Worm (Caenorhabditis elegans) whole organism, early embryonic: ENCODE results near the gene srw-40.

Source experiments
- B0310.2 ChIP-seq: sonication (generic microtip); optimal IDR thresholded peaks from 2 replicates; lab custom pipeline; 2016; ENCODE audit warnings: mild to moderate bottlenecking, missing genetic modification characterization, missing compliant biosample characterization
- F13C5.2 ChIP-seq: sonication (generic microtip); optimal IDR thresholded peaks from 2 replicates; lab custom pipeline; 2017; ENCODE audit warnings: mild to moderate bottlenecking, missing genetic modification characterization, inconsistent platforms, missing compliant biosample characterization
- aly-1 ChIP-seq: sonication (generic microtip); optimal IDR thresholded peaks from 2 replicates; lab custom pipeline; 2016; ENCODE audit warnings: missing genetic modification characterization, missing compliant biosample characterization
- ama-1 ChIP-seq: fragments of 150-350 bp; optimal IDR thresholded peaks from 2 replicates; lab custom pipeline; 2014
- ceh-13 ChIP-seq: fragments of 200-800 bp; sonication (Bioruptor generic); optimal IDR thresholded peaks from 2 replicates; lab custom pipeline; 2018; ENCODE audit warnings: mild to moderate bottlenecking, missing genetic modification characterization, missing compliant biosample characterization
- ceh-36 ChIP-seq: sonication (generic microtip); optimal IDR thresholded peaks from 2 replicates; lab custom pipeline; 2016; ENCODE audit warnings: missing genetic modification characterization, inconsistent platforms, missing compliant biosample characterization
- ets-7 ChIP-seq: sonication (generic microtip); optimal IDR thresholded peaks from 2 replicates; lab custom pipeline; 2016; ENCODE audit warnings: missing genotype, missing genetic modification characterization, missing compliant biosample characterization
- flt-1 ChIP-seq: fragments of 200-800 bp; sonication (Bioruptor generic); IDR thresholded peaks from 2 replicates; pipeline ENCODE4 v1.3.6; 2022; ENCODE audit warnings: missing genetic modification characterization, missing compliant biosample characterization
- hmbx-1 ChIP-seq: sonication (generic microtip); optimal IDR thresholded peaks from 2 replicates; lab custom pipeline; 2016; ENCODE audit warnings: mild to moderate bottlenecking, missing genetic modification characterization, missing compliant biosample characterization
- hmg-4 ChIP-seq: fragments of 200-800 bp; sonication (Bioruptor generic); optimal IDR thresholded peaks from 2 replicates; lab custom pipeline; 2018; ENCODE audit warnings: mild to moderate bottlenecking, missing genetic modification characterization, missing compliant biosample characterization
- hnd-1 ChIP-seq: sonication (generic microtip); optimal IDR thresholded peaks from 2 replicates; lab custom pipeline; 2016; ENCODE audit warnings: missing genetic modification characterization, missing compliant biosample characterization
- pes-1 ChIP-seq: fragments of 200-800 bp; sonication (Bioruptor generic); IDR thresholded peaks from 2 replicates; pipeline ENCODE4 v1.3.6; 2022; ENCODE audit warnings: missing genetic modification reagents, missing genetic modification characterization, missing compliant biosample characterization
- scrt-1 ChIP-seq: fragments of 200-800 bp; sonication (Bioruptor generic); IDR thresholded peaks from 2 replicates; pipeline ENCODE4 v1.3.6; 2022; ENCODE audit warnings: missing genetic modification characterization, missing compliant biosample characterization
- sea-1 ChIP-seq: fragments of 200-800 bp; sonication (Bioruptor generic); conservative IDR thresholded peaks from 2 replicates; pipeline ENCODE4 v1.3.6; 2022; ENCODE audit warnings: missing genetic modification characterization, missing compliant biosample characterization
- tbx-11 ChIP-seq: fragments of 200-800 bp; sonication (Bioruptor generic); IDR thresholded peaks from 2 replicates; pipeline ENCODE4 v1.3.6; 2022; ENCODE audit warnings: missing genetic modification characterization, missing compliant biosample characterization
- tbx-37 ChIP-seq: fragments of 200-800 bp; sonication (Bioruptor generic); conservative IDR thresholded peaks from 2 replicates; pipeline ENCODE4 v1.3.6; 2022; ENCODE audit warnings: missing genetic modification reagents, missing genetic modification characterization, missing compliant biosample characterization
- tra-4 ChIP-seq: sonication (generic microtip); optimal IDR thresholded peaks from 2 replicates; lab custom pipeline; 2017; ENCODE audit warnings: missing genetic modification characterization, missing compliant biosample characterization

Gene srw-40

ce11 chrII:4316011-4316410 is at the start of gene srw-40:
srw-40 (minus strand) TSS chrII:4316111.
- TF ChIP-seq B0310.2 (no peak), hmbx-1 (tag; lab: Kevin White, UChicago) (no peak), sea-1 (GFP tag; lab: Robert Waterston, UW) (no peak), F13C5.2 (tag; lab: Kevin White, UChicago) (no peak), hmg-4 (GFP tag; lab: Kevin White, UChicago) (no peak), tbx-11 (no peak), pes-1 (no peak), ets-7 (no peak), scrt-1 (no peak), hnd-1 (no peak), ceh-36 (no peak), aly-1 (tag; lab: Kevin White, UChicago) (no peak), ceh-13 (GFP tag; lab: Kevin White, UChicago) (no peak), tbx-37 (GFP tag; lab: Robert Waterston, UW) (no peak), flt-1 (GFP tag; lab: Robert Waterston, UW) (no peak), tra-4 (no peak), ama-1 (lab: Kevin White, UChicago) (no peak)

DNA sequence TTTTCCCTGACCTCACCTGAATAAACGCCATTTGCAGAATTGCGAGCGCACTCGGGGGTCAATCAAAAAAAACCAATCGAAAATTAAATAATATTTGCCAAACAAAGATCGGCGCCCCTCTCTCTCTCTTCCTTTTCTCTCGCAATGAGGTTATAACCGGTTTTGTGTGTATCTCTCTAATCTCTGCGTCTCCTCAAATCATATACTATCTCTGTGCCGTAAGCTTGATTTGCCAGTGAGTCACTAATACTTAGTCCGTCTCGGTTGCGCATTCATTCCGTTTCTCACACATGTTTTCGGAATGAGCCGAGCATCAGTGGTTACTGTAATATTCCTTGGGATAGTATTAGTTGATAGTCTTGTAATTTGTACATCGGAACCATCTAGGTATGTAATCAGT is 46.2 kb upstream of the srw-40 start:
- TF ChIP-seq tbx-11 (no peak), ama-1 (lab: Kevin White, UChicago) (no peak), tbx-37 (GFP tag; lab: Robert Waterston, UW) (no peak), aly-1 (tag; lab: Kevin White, UChicago) (no peak), ceh-36 (no peak), F13C5.2 (tag; lab: Kevin White, UChicago) (no peak), ceh-13 (GFP tag; lab: Kevin White, UChicago) (no peak), ets-7 (no peak), hmg-4 (GFP tag; lab: Kevin White, UChicago) (no peak), hnd-1 (no peak), scrt-1 (no peak), pes-1 (no peak), sea-1 (GFP tag; lab: Robert Waterston, UW) (no peak), B0310.2 (no peak), tra-4 (no peak), flt-1 (GFP tag; lab: Robert Waterston, UW) (no peak), hmbx-1 (tag; lab: Kevin White, UChicago) (no peak)

DNA sequence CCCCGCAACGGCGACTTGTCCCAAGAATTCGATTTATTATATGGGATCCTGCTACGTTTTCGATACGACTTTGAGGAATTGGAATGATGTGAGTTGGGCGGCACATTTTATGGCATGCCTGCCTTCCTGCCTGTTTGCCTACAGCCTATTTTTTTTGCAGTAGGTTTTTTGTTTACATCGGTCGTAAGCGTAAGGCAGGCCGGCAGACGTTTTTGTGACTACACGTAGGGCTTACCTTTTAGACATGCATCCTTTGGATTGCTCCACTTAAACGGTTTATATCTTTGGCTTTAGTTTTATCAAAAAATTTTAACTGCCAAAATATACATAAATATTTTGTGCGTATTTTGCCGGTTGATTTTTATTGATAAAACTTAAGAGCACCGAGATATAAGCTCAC is 43.3 kb upstream of the srw-40 start:
- TF ChIP-seq ceh-36 = no peak
- TF ChIP-seq hnd-1 = no peak
- no peak for TF ChIP-seq ama-1 (lab: Kevin White, UChicago)
- no peak for TF ChIP-seq hmg-4 (GFP tag; lab: Kevin White, UChicago)
- TF ChIP-seq flt-1 (GFP tag; lab: Robert Waterston, UW) = no peak
- TF ChIP-seq F13C5.2 (tag; lab: Kevin White, UChicago) = no peak
- TF ChIP-seq B0310.2 = no peak
- TF ChIP-seq tbx-11 = no peak
- TF ChIP-seq pes-1 = no peak
- no peak for TF ChIP-seq scrt-1
- no peak for TF ChIP-seq hmbx-1 (tag; lab: Kevin White, UChicago)
- no peak for TF ChIP-seq tbx-37 (GFP tag; lab: Robert Waterston, UW)
- TF ChIP-seq ets-7 = no peak
- no peak for TF ChIP-seq tra-4

- TF ChIP-seq tbx-11 = no peak
- TF ChIP-seq ceh-13 (GFP tag; lab: Kevin White, UChicago) = no peak
- no peak for TF ChIP-seq pes-1
- TF ChIP-seq flt-1 (GFP tag; lab: Robert Waterston, UW) = no peak
- TF ChIP-seq F13C5.2 (tag; lab: Kevin White, UChicago) = no peak
- no peak for TF ChIP-seq ama-1 (lab: Kevin White, UChicago)
- no peak for TF ChIP-seq ets-7
- no peak for TF ChIP-seq scrt-1
- TF ChIP-seq hmg-4 (GFP tag; lab: Kevin White, UChicago) = no peak
- no peak for TF ChIP-seq tbx-37 (GFP tag; lab: Robert Waterston, UW)
- TF ChIP-seq hmbx-1 (tag; lab: Kevin White, UChicago) = no peak
- TF ChIP-seq ceh-36 = no peak
- no peak for TF ChIP-seq B0310.2
- no peak for TF ChIP-seq hnd-1
- TF ChIP-seq aly-1 (tag; lab: Kevin White, UChicago) = no peak
Measured at ce11 chrII:4358765-4359164, 42.9 kb upstream of the srw-40 start, which contains the start of gene lat-2. lat-2 (plus strand) TSS chrII:4359065.

- TF ChIP-seq F13C5.2 (tag; lab: Kevin White, UChicago) (no peak), ceh-36 (no peak), scrt-1 (no peak)
Measured at ce11 chrII:4355217-4355616, 39.3 kb upstream of the srw-40 start, which contains the start of the genes H20J04.7 and H20J04.1. H20J04.7 (minus strand) TSS chrII:4355317. H20J04.1 (plus strand) TSS chrII:4355613.

DNA sequence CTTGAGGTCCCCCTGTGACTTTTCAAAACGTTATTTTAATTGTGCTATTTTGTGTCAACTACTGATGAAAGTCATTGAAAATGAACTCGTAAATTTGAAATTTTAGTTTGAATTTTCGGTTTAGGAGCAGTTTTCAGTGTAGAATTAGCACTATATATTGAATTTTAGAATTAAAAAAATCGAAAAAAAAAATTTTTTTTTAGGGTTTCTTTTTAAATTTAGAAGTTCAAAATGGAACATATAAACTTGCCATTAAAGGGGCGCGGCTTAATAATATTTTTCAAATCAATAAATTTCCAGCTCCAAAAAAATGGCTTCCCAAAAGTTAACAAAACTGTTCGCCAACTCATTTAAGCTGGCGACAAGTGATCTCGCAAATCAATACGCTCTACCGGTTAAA is 35.0 kb upstream of the srw-40 start, which contains the start of gene H20J04.9:
Gene H20J04.9 (plus strand): TSS at position 301 of the 400 bp plus-strand sequence.
- TF ChIP-seq ceh-36 = no peak
- TF ChIP-seq B0310.2 = no peak
- no peak for TF ChIP-seq sea-1 (GFP tag; lab: Robert Waterston, UW)
- no peak for TF ChIP-seq tra-4
- no peak for TF ChIP-seq hmg-4 (GFP tag; lab: Kevin White, UChicago)
- TF ChIP-seq scrt-1 = no peak
- TF ChIP-seq ets-7 = no peak
- no peak for TF ChIP-seq flt-1 (GFP tag; lab: Robert Waterston, UW)
- no peak for TF ChIP-seq tbx-37 (GFP tag; lab: Robert Waterston, UW)
- no peak for TF ChIP-seq tbx-11
- no peak for TF ChIP-seq hnd-1

- TF ChIP-seq F13C5.2 (tag; lab: Kevin White, UChicago) (no peak), ama-1 (lab: Kevin White, UChicago) (no peak), tbx-11 (no peak), flt-1 (GFP tag; lab: Robert Waterston, UW) (no peak), hmg-4 (GFP tag; lab: Kevin White, UChicago) (no peak), sea-1 (GFP tag; lab: Robert Waterston, UW) (no peak), ceh-13 (GFP tag; lab: Kevin White, UChicago) (no peak), B0310.2 (no peak), aly-1 (tag; lab: Kevin White, UChicago) (no peak)
Measured at ce11 chrII:4344317-4344716, 28.4 kb upstream of the srw-40 start.

ce11 chrII:4341484-4341883 is 25.6 kb upstream of the srw-40 start:
- TF ChIP-seq hmg-4 (GFP tag; lab: Kevin White, UChicago) = no peak
- no peak for TF ChIP-seq aly-1 (tag; lab: Kevin White, UChicago)
- TF ChIP-seq ama-1 (lab: Kevin White, UChicago) = no peak
- no peak for TF ChIP-seq B0310.2
- TF ChIP-seq tbx-11 = no peak
